Fruit fly (Drosophila melanogaster) whole organism, pupa: ENCODE data around the gene FarO.

Source experiments
- CG10348 ChIP-seq: fragments of 200-800 bp; sonication (Bioruptor generic); IDR thresholded peaks from 2 replicates; pipeline ENCODE4 v1.3.6; 2022; ENCODE audit warnings: missing biosample characterization, missing genetic modification characterization
- CG8159 ChIP-seq: fragments of 200-800 bp; sonication (Bioruptor generic); optimal IDR thresholded peaks from 3 replicates; lab custom pipeline; 2018; ENCODE audit warnings: missing biosample characterization, mild to moderate bottlenecking, missing genetic modification characterization, moderate library complexity
- CG9948 ChIP-seq: fragments of 200-800 bp; sonication (Bioruptor generic); optimal IDR thresholded peaks from 2 replicates; lab custom pipeline; 2018; ENCODE audit warnings: missing biosample characterization, mild to moderate bottlenecking, missing genetic modification characterization, moderate library complexity
- Ets98B ChIP-seq: fragments of 200-800 bp; sonication (Bioruptor generic); IDR thresholded peaks from 2 replicates; pipeline ENCODE4 v1.3.6; 2022; ENCODE audit warnings: missing biosample characterization, missing genetic modification characterization

DNA sequence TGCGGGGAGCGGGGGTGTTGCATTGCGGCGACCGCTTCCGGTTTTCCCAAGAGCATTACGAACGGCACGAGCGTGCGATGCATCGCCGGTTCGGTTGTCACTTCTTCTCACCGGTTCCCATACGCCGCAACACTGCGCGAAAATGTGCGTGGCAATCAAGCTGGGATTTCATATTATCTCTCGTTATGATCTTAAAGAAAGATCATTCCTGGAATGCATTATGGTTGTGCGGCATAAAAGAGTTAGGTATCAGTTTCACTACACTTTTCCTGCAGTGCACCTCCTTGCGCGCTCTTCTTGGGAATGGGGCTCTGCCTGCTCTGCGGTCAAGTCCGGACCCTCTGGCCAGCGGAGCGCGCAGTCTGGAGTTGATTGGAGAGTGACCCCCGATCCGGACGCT is 37.5 kb downstream of the FarO start:
- no peak for TF ChIP-seq CG9948
- TF ChIP-seq Ets98B = peak; percentile 85
- TF ChIP-seq CG8159 = no peak
- 0 out of 2 replicates have a peak, but pooled peaks have one; percentile 47 for TF ChIP-seq CG10348 (GFP tag; lab: Robert Waterston, UW)
